In the genomic region with DNA sequence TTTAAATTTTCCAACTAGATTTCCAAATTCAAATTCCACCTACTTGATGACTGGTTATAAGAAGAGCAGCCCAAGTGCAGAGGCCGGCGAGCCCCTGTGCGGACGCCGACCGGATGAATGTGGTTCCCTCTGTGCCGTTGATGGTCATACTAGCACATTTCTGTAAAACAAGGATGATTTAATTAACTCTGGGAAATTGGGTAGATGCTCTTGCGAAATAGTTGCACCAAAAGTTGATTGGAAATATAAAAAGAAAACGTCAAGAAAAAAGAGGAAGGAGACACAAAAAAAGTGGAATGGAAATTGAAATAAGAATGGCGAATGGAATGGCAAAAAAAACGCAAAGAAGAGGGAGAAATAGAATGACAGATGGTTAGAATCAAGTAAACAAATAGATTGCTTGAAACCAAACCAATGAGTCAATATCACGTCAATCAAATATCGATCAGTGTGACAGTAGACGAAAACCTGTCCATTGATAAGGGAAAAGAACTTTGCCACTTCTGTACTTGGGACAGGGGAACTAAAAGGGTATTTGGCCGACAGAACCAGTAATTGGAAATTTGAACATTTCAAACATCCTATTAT, we compare ENCODE assay signal across 4 worm cellular contexts.
TF ChIP-seq lines count a peak whose summit lies in the region.

tmem-184 (minus strand) TSS at position 164 of the 588 bp plus-strand sequence.

TF ChIP-seq in whole organism, L2 larva, 48 proteins besides CTCF, POLR2A, EP300 and RAD21 (continued from another document):
- TF ChIP-seq sma-9 (GFP tag; optimal IDR thresholded peaks at IDR 0.05; lab: Kevin White, UChicago) (peak; percentile 70), sma-9 (tag; optimal IDR thresholded peaks at IDR 0.05; lab: Kevin White, UChicago) (no peak), lsy-2 (tag; optimal IDR thresholded peaks at IDR 0.05; lab: Kevin White, UChicago) (peak in 1 of 2 experiments; percentile 4), nhr-11 (tag; optimal IDR thresholded peaks at IDR 0.05; lab: Kevin White, UChicago) (no peak), nhr-21 (tag; optimal IDR thresholded peaks at IDR 0.05; lab: Kevin White, UChicago) (peak; percentile 0), blmp-1 (tag; optimal IDR thresholded peaks at IDR 0.05; lab: Kevin White, UChicago; ENCODE audit: insufficient read depth) (no peak), nhr-129 (tag; optimal IDR thresholded peaks at IDR 0.05; lab: Kevin White, UChicago) (peak; percentile 29), sem-4 (tag; optimal IDR thresholded peaks at IDR 0.05; lab: Kevin White, UChicago) (no peak), peb-1 (tag; optimal IDR thresholded peaks at IDR 0.05; lab: Kevin White, UChicago) (no peak), alr-1 (tag; optimal IDR thresholded peaks at IDR 0.05; lab: Kevin White, UChicago) (no peak), ztf-1 (GFP tag; conservative IDR thresholded peaks at IDR 0.05; lab: Robert Waterston, UW) (no peak), ama-1 (optimal IDR thresholded peaks at IDR 0.05; lab: Kevin White, UChicago) (no peak), fos-1 (tag; optimal IDR thresholded peaks at IDR 0.05; lab: Kevin White, UChicago) (peak; percentile 89), ceh-16 (tag; optimal IDR thresholded peaks at IDR 0.05; lab: Kevin White, UChicago) (no peak), unc-39 (tag; optimal IDR thresholded peaks at IDR 0.05; lab: Kevin White, UChicago) (no peak), mbf-1 (tag; optimal IDR thresholded peaks at IDR 0.05; lab: Kevin White, UChicago) (no peak), Y55F3AM.14 (GFP tag; optimal IDR thresholded peaks at IDR 0.05; lab: Kevin White, UChicago) (no peak), mab-5 (tag; optimal IDR thresholded peaks at IDR 0.05; lab: Kevin White, UChicago) (no peak), crh-2 (tag; optimal IDR thresholded peaks at IDR 0.05; lab: Kevin White, UChicago) (peak; percentile 66), dmd-4 (tag; optimal IDR thresholded peaks at IDR 0.05; lab: Kevin White, UChicago) (no peak), ZK546.5 (tag; optimal IDR thresholded peaks at IDR 0.05; lab: Kevin White, UChicago) (no peak), ceh-82 (tag; optimal IDR thresholded peaks at IDR 0.05; lab: Kevin White, UChicago) (no peak), R02D3.7 (tag; optimal IDR thresholded peaks at IDR 0.05; lab: Kevin White, UChicago) (no peak), snpc-4 (tag; optimal IDR thresholded peaks at IDR 0.05; lab: Kevin White, UChicago) (no peak), lin-39 (tag; optimal IDR thresholded peaks at IDR 0.05; lab: Kevin White, UChicago) (no peak), aly-2 (tag; optimal IDR thresholded peaks at IDR 0.05; lab: Kevin White, UChicago) (no peak)

TF ChIP-seq in whole organism, L3 larva, 47 proteins besides CTCF, POLR2A, EP300 and RAD21 (continued from another document):
- peak; percentile 82 for TF ChIP-seq elt-2 (tag; optimal IDR thresholded peaks at IDR 0.05; lab: Kevin White, UChicago)
- TF ChIP-seq ceh-82 (tag; optimal IDR thresholded peaks at IDR 0.05; lab: Kevin White, UChicago) = no peak
- no peak for TF ChIP-seq fkh-2 (tag; optimal IDR thresholded peaks at IDR 0.05; lab: Kevin White, UChicago)
- peak; percentile 43 for TF ChIP-seq nfya-1 (tag; optimal IDR thresholded peaks at IDR 0.05; lab: Kevin White, UChicago; ENCODE audit: insufficient read depth)
- TF ChIP-seq pha-4 (tag; optimal IDR thresholded peaks at IDR 0.05; lab: Kevin White, UChicago) = peak; percentile 52
- TF ChIP-seq nhr-237 (tag; optimal IDR thresholded peaks at IDR 0.05; lab: Kevin White, UChicago) = no peak
- no peak for TF ChIP-seq ZK546.5 (tag; optimal IDR thresholded peaks at IDR 0.05; lab: Kevin White, UChicago)
- TF ChIP-seq ceh-9 (tag; optimal IDR thresholded peaks at IDR 0.05; lab: Kevin White, UChicago) = no peak
- TF ChIP-seq lin-39 (tag; optimal IDR thresholded peaks at IDR 0.05; lab: Kevin White, UChicago) = no peak
- no peak for TF ChIP-seq daf-12 (tag; optimal IDR thresholded peaks at IDR 0.05; lab: Kevin White, UChicago)
- no peak for TF ChIP-seq mdl-1 (tag; optimal IDR thresholded peaks at IDR 0.05; lab: Kevin White, UChicago)
- TF ChIP-seq egl-5 (tag; optimal IDR thresholded peaks at IDR 0.05; lab: Kevin White, UChicago) = no peak
- TF ChIP-seq egl-27 (tag; optimal IDR thresholded peaks at IDR 0.05; lab: Kevin White, UChicago) = no peak
- no peak for TF ChIP-seq lsy-12 (tag; optimal IDR thresholded peaks at IDR 0.05; lab: Kevin White, UChicago)
- TF ChIP-seq ceh-16 (tag; optimal IDR thresholded peaks at IDR 0.05; lab: Kevin White, UChicago) = no peak
- peak in 1 of 3 experiments; percentile 21 for TF ChIP-seq elt-3 (tag; optimal IDR thresholded peaks at IDR 0.05; lab: Kevin White, UChicago)

TF ChIP-seq in whole organism, L4 larva, 104 proteins besides CTCF, POLR2A, EP300 and RAD21 (continued from another document):
- peak; percentile 52; the same call in 1 of the 2 replicates for TF ChIP-seq php-3 (GFP tag; IDR thresholded peaks at IDR 0.05; lab: Robert Waterston, UW)
- no peak for TF ChIP-seq F37D6.2 (tag; optimal IDR thresholded peaks at IDR 0.05; lab: Kevin White, UChicago)
- TF ChIP-seq fkh-10 (GFP tag; optimal IDR thresholded peaks at IDR 0.05; lab: Kevin White, UChicago) = no peak
- no peak for TF ChIP-seq attf-4 (tag; optimal IDR thresholded peaks at IDR 0.05; lab: Kevin White, UChicago)
- no peak for TF ChIP-seq ctbp-1 (GFP tag; IDR thresholded peaks at IDR 0.05; lab: Robert Waterston, UW)
- peak; percentile 36 for TF ChIP-seq nhr-102 (tag; optimal IDR thresholded peaks at IDR 0.05; lab: Kevin White, UChicago)
- no peak for TF ChIP-seq lin-15B (tag; optimal IDR thresholded peaks at IDR 0.05; lab: Kevin White, UChicago)
- peak; percentile 88 for TF ChIP-seq nhr-48 (tag; optimal IDR thresholded peaks at IDR 0.05; lab: Kevin White, UChicago)
- peak in 1 of 2 experiments; percentile 24 for TF ChIP-seq mdl-1 (tag; optimal IDR thresholded peaks at IDR 0.05; lab: Kevin White, UChicago)
- TF ChIP-seq spr-1 (tag; optimal IDR thresholded peaks at IDR 0.05; lab: Kevin White, UChicago) = no peak
- 0 out of 2 replicates have a peak, but pooled peaks have one; percentile 9 for TF ChIP-seq hmg-1.1 (GFP tag; IDR thresholded peaks at IDR 0.05; lab: Robert Waterston, UW)
- TF ChIP-seq daf-16 (GFP tag; optimal IDR thresholded peaks at IDR 0.05; lab: Kevin White, UChicago) = peak in 1 of 2 experiments; percentile 90
- TF ChIP-seq daf-16 (tag; optimal IDR thresholded peaks at IDR 0.05; lab: Kevin White, UChicago) = peak; percentile 94
- TF ChIP-seq lin-13 (GFP tag; optimal IDR thresholded peaks at IDR 0.05; lab: Kevin White, UChicago) = peak; percentile 9
- no peak for TF ChIP-seq nhr-41 (GFP tag; IDR thresholded peaks at IDR 0.05; lab: Robert Waterston, UW)
- no peak for TF ChIP-seq daf-8 (GFP tag; IDR thresholded peaks at IDR 0.05; lab: Robert Waterston, UW)
- peak; percentile 29 for TF ChIP-seq mxl-3 (GFP tag; optimal IDR thresholded peaks at IDR 0.05; lab: Kevin White, UChicago)
- TF ChIP-seq lsy-2 (tag; optimal IDR thresholded peaks at IDR 0.05; lab: Kevin White, UChicago) = peak in 1 of 2 experiments; percentile 39
- no peak for TF ChIP-seq rbr-2 (tag; optimal IDR thresholded peaks at IDR 0.05; lab: Kevin White, UChicago)
- TF ChIP-seq hif-1 (tag; optimal IDR thresholded peaks at IDR 0.05; lab: Kevin White, UChicago) = peak in 1 of 2 experiments; percentile 20
- TF ChIP-seq unc-62 (GFP tag; optimal IDR thresholded peaks at IDR 0.05 in 1 of 2; lab: Kevin White, UChicago) = peak; percentile 70 to 92
- TF ChIP-seq unc-62 (tag; optimal IDR thresholded peaks at IDR 0.05; lab: Kevin White, UChicago) = no peak
- peak; percentile 91 for TF ChIP-seq aha-1 (tag; lab: Kevin White, UChicago)
- no peak for TF ChIP-seq ztf-7 (tag; optimal IDR thresholded peaks at IDR 0.05; lab: Kevin White, UChicago)
- no peak for TF ChIP-seq lin-39 (tag; optimal IDR thresholded peaks at IDR 0.05; lab: Kevin White, UChicago)
- no peak for TF ChIP-seq T20F7.1 (GFP tag; optimal IDR thresholded peaks at IDR 0.05; lab: Kevin White, UChicago)
- 0 out of 2 replicates have a peak, but pooled peaks have one; percentile 22 for TF ChIP-seq zfp-3 (GFP tag; conservative IDR thresholded peaks at IDR 0.05; lab: Robert Waterston, UW)
- TF ChIP-seq nhr-28 (tag; optimal IDR thresholded peaks at IDR 0.05; lab: Kevin White, UChicago) = peak; percentile 44
- TF ChIP-seq set-16 (GFP tag; IDR thresholded peaks at IDR 0.05; lab: Robert Waterston, UW) = no peak
- TF ChIP-seq ceh-20 (GFP tag; IDR thresholded peaks at IDR 0.05; lab: Robert Waterston, UW) = peak; percentile 26; the same call in 1 of the 2 replicates
- peak; percentile 75 for TF ChIP-seq dve-1 (tag; optimal IDR thresholded peaks at IDR 0.05; lab: Kevin White, UChicago; ENCODE audit: insufficient read depth)
- TF ChIP-seq mep-1 (tag; optimal IDR thresholded peaks at IDR 0.05; lab: Kevin White, UChicago) = peak; percentile 43
TF ChIP-seq in whole organism, L4 larva: peak in this region for 28.

TF ChIP-seq in whole organism, young adult, 124 proteins besides CTCF, POLR2A, EP300 and RAD21 (continued from another document):
- TF ChIP-seq lin-26 (GFP tag; IDR thresholded peaks at IDR 0.05; lab: Robert Waterston, UW) (0 out of 2 replicates have a peak, but pooled peaks have one; percentile 10), F57C9.4 (tag; optimal IDR thresholded peaks at IDR 0.05; lab: Kevin White, UChicago) (no peak)
